Worm (Caenorhabditis elegans) whole organism, dauer: Measurements from ENCODE around the gene F21C10.5.

Experiments used
- unc-62 ChIP-seq: sonication (generic microtip); optimal IDR thresholded peaks from 2 replicates; lab custom pipeline; 2017; ENCODE audit warnings: missing biosample characterization, missing genetic modification reagents, missing genetic modification characterization

F21C10.5 gene

ce11 chrV:9125345-9125744 is at the start of gene F21C10.5:
Gene F21C10.5 (plus strand): TSS chrV:9125645.
- TF ChIP-seq unc-62, result no peak

- no peak for TF ChIP-seq unc-62
These were observed 49.6 kb upstream of the F21C10.5 start for ce11 chrV:9075827-9076226.

ce11 chrV:9076273-9076672 is 49.2 kb upstream of the F21C10.5 start, which contains the start of gene T27E4.7:
Gene T27E4.7 (minus strand): TSS chrV:9076322.
- TF ChIP-seq unc-62, result no peak

ce11 chrV:9078067-9078581 is 47.3 kb upstream of the F21C10.5 start:
- TF ChIP-seq unc-62, result no peak

- no peak for TF ChIP-seq unc-62
These were observed 46.5 kb upstream of the F21C10.5 start for ce11 chrV:9078815-9079525.

ce11 chrV:9079965-9080432 is 45.4 kb upstream of the F21C10.5 start:
- TF ChIP-seq unc-62, result no peak

ce11 chrV:9081410-9081809 is 44.0 kb upstream of the F21C10.5 start:
- TF ChIP-seq unc-62, result no peak

- no peak for TF ChIP-seq unc-62
These were observed 43.1 kb upstream of the F21C10.5 start for ce11 chrV:9082350-9082749.

ce11 chrV:9084252-9084651 is 41.2 kb upstream of the F21C10.5 start:
- no peak for TF ChIP-seq unc-62

- TF ChIP-seq unc-62, result no peak
These were observed 39.6 kb upstream of the F21C10.5 start for ce11 chrV:9085845-9086244.

- TF ChIP-seq unc-62, result no peak
These were observed 36.7 kb upstream of the F21C10.5 start for ce11 chrV:9088758-9089157.

ce11 chrV:9092209-9092608 is 33.2 kb upstream of the F21C10.5 start, which contains the start of gene T27E4.1:
Gene T27E4.1 (plus strand): TSS chrV:9092345.
- no peak for TF ChIP-seq unc-62

- TF ChIP-seq unc-62, result no peak
These were observed 31.3 kb upstream of the F21C10.5 start for ce11 chrV:9094060-9094628.

- no peak for TF ChIP-seq unc-62
These were observed 30.5 kb upstream of the F21C10.5 start for ce11 chrV:9094976-9095375.

- TF ChIP-seq unc-62, result no peak
These were observed 29.7 kb upstream of the F21C10.5 start, which contains the start of gene F21C10.10 for ce11 chrV:9095613-9096317. Gene F21C10.10 (plus strand): TSS chrV:9096267.

ce11 chrV:9096674-9097073 is 28.8 kb upstream of the F21C10.5 start:
- no peak for TF ChIP-seq unc-62

ce11 chrV:9097213-9097612 is 28.2 kb upstream of the F21C10.5 start:
- no peak for TF ChIP-seq unc-62
